Fruit fly (Drosophila melanogaster): ENCODE results near the gene CG10657.

Gene CG10657

dm6 chr3L:12468016-12468415 lies 29.0 kb downstream of the CG10657 start, which contains the start of gene eyg (continued):
- TF ChIP-seq Neu2 (GFP tag; optimal IDR thresholded peaks at IDR 0.05; ENCODE audit: borderline replicate concordance), result no peak
- TF ChIP-seq CG15514 (GFP tag; optimal IDR thresholded peaks at IDR 0.05), result peak; percentile 33
- no peak for TF ChIP-seq Dip2 (GFP tag; IDR thresholded peaks at IDR 0.05)
- TF ChIP-seq NC2α (GFP tag; optimal IDR thresholded peaks at IDR 0.05), result peak; percentile 31
- TF ChIP-seq z (GFP tag; IDR thresholded peaks at IDR 0.05), result peak; percentile 100
- peak; percentile 33 for TF ChIP-seq Atf3 (GFP tag; optimal IDR thresholded peaks at IDR 0.05)
- TF ChIP-seq CG14710 (tag; optimal IDR thresholded peaks at IDR 0.05), result peak; percentile 37
- no peak for TF ChIP-seq CG6813 (GFP tag; optimal IDR thresholded peaks at IDR 0.05)
- TF ChIP-seq CG2116 (GFP tag; optimal IDR thresholded peaks at IDR 0.05), result peak; percentile 24
- TF ChIP-seq CG9932 (GFP tag; IDR thresholded peaks at IDR 0.05), result 0 out of 2 replicates have a peak, but pooled peaks have one; percentile 18
- TF ChIP-seq CG9876 (GFP tag; optimal IDR thresholded peaks at IDR 0.05), result peak; percentile 9
- TF ChIP-seq NFAT (GFP tag; IDR thresholded peaks at IDR 0.05), result no peak
- peak; percentile 36 for TF ChIP-seq p53 (GFP tag; optimal IDR thresholded peaks at IDR 0.05)
- TF ChIP-seq CG8281 (tag; optimal IDR thresholded peaks at IDR 0.05), result peak; percentile 14
- TF ChIP-seq CG12769 (tag; optimal IDR thresholded peaks at IDR 0.05), result no peak
- TF ChIP-seq CG17186 (GFP tag; optimal IDR thresholded peaks at IDR 0.05), result peak; percentile 26
- TF ChIP-seq Aef1 (GFP tag; IDR thresholded peaks at IDR 0.05), result peak; percentile 86
- TF ChIP-seq emc (GFP tag; optimal IDR thresholded peaks at IDR 0.05), result no peak
- TF ChIP-seq Jarid2 (GFP tag; optimal IDR thresholded peaks at IDR 0.05), result peak; percentile 68
- TF ChIP-seq cg (GFP tag; optimal IDR thresholded peaks at IDR 0.05), result peak; percentile 86
- TF ChIP-seq CG2120 (GFP tag; optimal IDR thresholded peaks at IDR 0.05), result peak; percentile 10
- TF ChIP-seq CG8290 (GFP tag; optimal IDR thresholded peaks at IDR 0.05), result peak; percentile 63
- TF ChIP-seq CG8290 (tag; optimal IDR thresholded peaks at IDR 0.05), result no peak
- no peak for TF ChIP-seq lab (GFP tag; optimal IDR thresholded peaks at IDR 0.05)
- TF ChIP-seq ssp (GFP tag; IDR thresholded peaks at IDR 0.05), result no peak
- TF ChIP-seq Mad (GFP tag; optimal IDR thresholded peaks at IDR 0.05), result peak; percentile 46
- peak; percentile 32 for TF ChIP-seq Hsf (GFP tag; optimal IDR thresholded peaks at IDR 0.05)
- no peak for TF ChIP-seq dmrt99B (tag; optimal IDR thresholded peaks at IDR 0.05)
- TF ChIP-seq Xrp1 (GFP tag; IDR thresholded peaks at IDR 0.05), result peak; percentile 64; the same call in 1 of the 2 replicates
- peak; percentile 8 for TF ChIP-seq kah (GFP tag; optimal IDR thresholded peaks at IDR 0.05)
- 0 out of 3 replicates have a peak, but pooled peaks have one; percentile 9 for TF ChIP-seq CG2199 (GFP tag; IDR thresholded peaks at IDR 0.05)
- peak; percentile 4 for TF ChIP-seq CG12391 (tag; optimal IDR thresholded peaks at IDR 0.05)

- TF ChIP-seq CG11696 (GFP tag; IDR thresholded peaks at IDR 0.05) (no peak), h (optimal IDR thresholded peaks at IDR 0.05) (no peak), CG17359 (tag; optimal IDR thresholded peaks at IDR 0.05) (no peak), CG10979 (tag; optimal IDR thresholded peaks at IDR 0.05) (peak; percentile 26), phol (tag; optimal IDR thresholded peaks at IDR 0.05) (peak; percentile 7), CG18262 (tag; optimal IDR thresholded peaks at IDR 0.05) (peak; percentile 10), CG4404 (GFP tag; IDR thresholded peaks at IDR 0.05) (peak; percentile 14; the same call in 1 of the 2 replicates), sens (GFP tag) (peak; percentile 77), prd (optimal IDR thresholded peaks at IDR 0.05) (no peak), prd (GFP tag; IDR thresholded peaks at IDR 0.05) (peak; percentile 69; the same call in 2 of the 3 replicates), CG2712 (tag; optimal IDR thresholded peaks at IDR 0.05) (peak; percentile 5), CG11247 (GFP tag; IDR thresholded peaks at IDR 0.05) (no peak), zen (tag; optimal IDR thresholded peaks at IDR 0.05) (peak; percentile 70)
Observed at dm6 chr3L:12465229-12465628, 31.8 kb downstream of the CG10657 start.

All from whole organism, embryonic.